Fruit fly (Drosophila melanogaster) whole organism, embryonic: ENCODE data around the gene sage.

Source experiments
- Adf1 ChIP-seq: fragments of 200-800 bp; sonication (Bioruptor generic); IDR thresholded peaks from 2 replicates; pipeline ENCODE4 v1.3.6; 2022; ENCODE audit warnings: missing biosample characterization, missing genetic modification characterization
- Atf3 ChIP-seq: fragments of 200-800 bp; sonication (Bioruptor generic); optimal IDR thresholded peaks from 3 replicates; lab custom pipeline; 2016; ENCODE audit warnings: missing biosample characterization, missing genetic modification characterization
- Awh ChIP-seq: fragments of 200-800 bp; sonication (Bioruptor generic); IDR thresholded peaks from 2 replicates; pipeline ENCODE4, ENCODE4 v1.3.6; 2022; ENCODE audit warnings: missing biosample characterization, missing genetic modification characterization
- C15 ChIP-seq: fragments of 200-800 bp; sonication (Bioruptor generic); IDR thresholded peaks from 3 replicates; pipeline ENCODE4 v1.3.6; 2022; ENCODE audit warnings: missing biosample characterization, missing genetic modification characterization
- CG15073 ChIP-seq: fragments of 200-800 bp; sonication (Bioruptor generic); optimal IDR thresholded peaks from 2 replicates; lab custom pipeline; 2016; ENCODE audit warnings: missing biosample characterization, missing genetic modification characterization
- CG15479 ChIP-seq: fragments of 200-800 bp; sonication (Bioruptor generic); optimal IDR thresholded peaks from 3 replicates; lab custom pipeline; 2019; ENCODE audit warnings: missing biosample characterization, mild to moderate bottlenecking, missing genetic modification characterization, moderate library complexity
- CG16813 ChIP-seq: fragments of 200-800 bp; sonication (Bioruptor generic); IDR thresholded peaks from 3 replicates; pipeline ENCODE4 v1.3.6; 2022; ENCODE audit warnings: missing biosample characterization, missing genetic modification characterization; ENCODE audit not compliant: partially characterized antibody
- CG18619 ChIP-seq: fragments of 200-800 bp; sonication (Bioruptor generic); optimal IDR thresholded peaks from 3 replicates; lab custom pipeline; 2017; ENCODE audit warnings: missing biosample characterization, mild to moderate bottlenecking, missing genetic modification characterization
- CG18764 ChIP-seq: fragments of 200-800 bp; sonication (Bioruptor generic); optimal IDR thresholded peaks from 3 replicates; lab custom pipeline; 2016; ENCODE audit warnings: missing biosample characterization, missing genetic modification characterization
- CG31224 ChIP-seq: fragments of 200-800 bp; sonication (Bioruptor generic); IDR thresholded peaks from 2 replicates; pipeline ENCODE4 v1.3.6; 2022; ENCODE audit warnings: missing biosample characterization, missing genetic modification characterization
- CG6765 ChIP-seq: fragments of 200-800 bp; sonication (Bioruptor generic); optimal IDR thresholded peaks from 3 replicates; lab custom pipeline; 2017; ENCODE audit warnings: missing biosample characterization, mild to moderate bottlenecking, missing genetic modification characterization
- CG6791 ChIP-seq: fragments of 200-800 bp; sonication (Bioruptor generic); IDR thresholded peaks from 3 replicates; pipeline ENCODE4 v1.3.6; 2022; ENCODE audit warnings: missing biosample characterization, missing genetic modification characterization; ENCODE audit not compliant: partially characterized antibody
- CG7372 ChIP-seq: fragments of 200-800 bp; sonication (Bioruptor generic); IDR thresholded peaks from 2 replicates; pipeline ENCODE4 v1.3.6; 2022; ENCODE audit warnings: missing biosample characterization, missing genetic modification characterization
- CG9215 ChIP-seq: fragments of 200-800 bp; sonication (Bioruptor generic); IDR thresholded peaks from 2 replicates; pipeline ENCODE4 v1.3.6; 2022; ENCODE audit warnings: missing biosample characterization, missing genetic modification characterization
- CG9817 ChIP-seq: fragments of 200-800 bp; sonication (Bioruptor generic); optimal IDR thresholded peaks from 2 replicates; lab custom pipeline; 2018; ENCODE audit warnings: missing biosample characterization, mild to moderate bottlenecking, missing genetic modification characterization, moderate library complexity
- Dad ChIP-seq: fragments of 200-800 bp; sonication (Bioruptor generic); optimal IDR thresholded peaks from 3 replicates; lab custom pipeline; 2016; ENCODE audit warnings: missing biosample characterization, missing genetic modification characterization
- Deaf1 ChIP-seq: fragments of 200-800 bp; optimal IDR thresholded peaks from 3 replicates; lab custom pipeline; 2019; ENCODE audit warnings: missing biosample characterization, mild to moderate bottlenecking, missing genetic modification characterization, moderate library complexity
- Eip74EF ChIP-seq, 2 experiments: fragments of 200-800 bp in 1 of 2; fragments of >200 bp in 1 of 2; sonication (Bioruptor generic) in 1 of 2; optimal IDR thresholded peaks; 2 replicates each; lab custom pipeline; 2017 to 2019; ENCODE audit warnings: missing biosample characterization in 2 of 2, missing genetic modification characterization in 2 of 2, mild to moderate bottlenecking in 1 of 2, moderate library complexity in 1 of 2
- Ets65A ChIP-seq: fragments of 200-800 bp; sonication (Bioruptor generic); peaks from one replicate; lab custom pipeline; 2016; ENCODE audit warnings: missing biosample characterization, missing genetic modification characterization
- Fer2 ChIP-seq: fragments of 200-800 bp; sonication (Bioruptor generic); optimal IDR thresholded peaks from 2 replicates; lab custom pipeline; 2018; ENCODE audit warnings: missing biosample characterization, mild to moderate bottlenecking, missing genetic modification characterization, moderate library complexity
- HHEX ChIP-seq: fragments of 200-800 bp; sonication (Bioruptor generic); optimal IDR thresholded peaks from 3 replicates; lab custom pipeline; 2017; ENCODE audit warnings: missing biosample characterization, mild to moderate bottlenecking, missing genetic modification characterization, missing genetic modification reagents
- Lhr ChIP-seq: fragments of 200-800 bp; sonication (Bioruptor generic); optimal IDR thresholded peaks from 3 replicates; lab custom pipeline; 2017; ENCODE audit warnings: mild to moderate bottlenecking, missing biosample characterization, missing genetic modification reagents, missing genetic modification characterization
- Mrtf ChIP-seq: fragments of 200-800 bp; sonication (Bioruptor generic); IDR thresholded peaks from 3 replicates; pipeline ENCODE4 v1.3.6; 2022; ENCODE audit warnings: missing biosample characterization, missing genetic modification characterization
- Myb ChIP-seq: fragments of 200-800 bp; sonication (Bioruptor generic); optimal IDR thresholded peaks from 2 replicates; lab custom pipeline; 2016; ENCODE audit warnings: missing biosample characterization, missing genetic modification characterization
- Nf-YB ChIP-seq: fragments of 200-800 bp; sonication (Bioruptor generic); optimal IDR thresholded peaks from 3 replicates; lab custom pipeline; 2019; ENCODE audit warnings: missing biosample characterization, mild to moderate bottlenecking, missing genetic modification characterization, moderate library complexity
- Rx ChIP-seq: fragments of 200-800 bp; sonication (Bioruptor generic); IDR thresholded peaks from 2 replicates; pipeline ENCODE4 v1.3.6; 2022; ENCODE audit warnings: missing biosample characterization, missing genetic modification characterization
- Usf ChIP-seq: fragments of 200-800 bp; sonication (Bioruptor generic); optimal IDR thresholded peaks from 2 replicates; lab custom pipeline; 2017; ENCODE audit warnings: missing genotype, missing biosample characterization, missing genetic modification characterization
- Vsx1 ChIP-seq: fragments of 200-800 bp; sonication (Bioruptor generic); optimal IDR thresholded peaks from 2 replicates; lab custom pipeline; 2017; ENCODE audit warnings: missing biosample characterization, mild to moderate bottlenecking, missing genetic modification characterization, missing genetic modification reagents
- bbx ChIP-seq: fragments of 200-800 bp; sonication (Bioruptor generic); IDR thresholded peaks from 2 replicates; pipeline ENCODE4 v1.3.6; 2022; ENCODE audit warnings: missing biosample characterization, missing genetic modification characterization; ENCODE audit not compliant: partially characterized antibody
- bowl ChIP-seq: fragments of 200-800 bp; sonication (Bioruptor generic); IDR thresholded peaks from 2 replicates; pipeline ENCODE4 v1.3.6; 2022; ENCODE audit warnings: missing biosample characterization, missing genetic modification characterization
- bsh ChIP-seq, 2 experiments: fragments of 200-800 bp; sonication (Bioruptor generic); optimal IDR thresholded peaks; 2 replicates each; lab custom pipeline; 2017 to 2018; ENCODE audit warnings: mild to moderate bottlenecking in 2 of 2, missing biosample characterization in 2 of 2, missing genetic modification characterization in 2 of 2, moderate library complexity in 1 of 2
- btn ChIP-seq: fragments of 200-800 bp; sonication (Bioruptor generic); optimal IDR thresholded peaks from 2 replicates; lab custom pipeline; 2016; ENCODE audit warnings: missing biosample characterization, missing genetic modification characterization
- cad ChIP-seq: fragments of >200 bp; optimal IDR thresholded peaks from 2 replicates; lab custom pipeline; 2017; ENCODE audit warnings: missing biosample characterization, missing genetic modification characterization
- croc ChIP-seq: fragments of 200-800 bp; sonication (Bioruptor generic); conservative IDR thresholded peaks from 3 replicates; pipeline ENCODE4 v1.3.6; 2022; ENCODE audit warnings: missing biosample characterization, missing genetic modification characterization
- dm ChIP-seq: fragments of 200-800 bp; sonication (Bioruptor generic); optimal IDR thresholded peaks from 3 replicates; lab custom pipeline; 2016; ENCODE audit warnings: missing biosample characterization, missing genetic modification characterization
- dpn ChIP-seq, 2 experiments: fragments of 200-800 bp; sonication (Bioruptor generic); optimal IDR thresholded peaks; 3 replicates each; lab custom pipeline; 2016; ENCODE audit warnings: missing biosample characterization in 2 of 2, missing genetic modification characterization in 2 of 2
- fd64A ChIP-seq: fragments of 200-800 bp; sonication (Bioruptor generic); optimal IDR thresholded peaks from 3 replicates; lab custom pipeline; 2018; ENCODE audit warnings: missing biosample characterization, mild to moderate bottlenecking, missing genetic modification characterization
- ftz-f1 ChIP-seq: fragments of 200-800 bp; sonication (Bioruptor generic); optimal IDR thresholded peaks from 2 replicates; lab custom pipeline; 2016; ENCODE audit warnings: missing biosample characterization, missing genetic modification characterization
- hth ChIP-seq: fragments of >200 bp; optimal IDR thresholded peaks from 2 replicates; lab custom pipeline; 2017; ENCODE audit warnings: inconsistent platforms
- kni ChIP-seq: fragments of 200-800 bp; sonication (Bioruptor generic); optimal IDR thresholded peaks from 3 replicates; lab custom pipeline; 2017; ENCODE audit warnings: mild to moderate bottlenecking, missing biosample characterization, missing genetic modification reagents, missing genetic modification characterization
- lmd ChIP-seq: fragments of 200-800 bp; sonication (Bioruptor generic); IDR thresholded peaks from 2 replicates; pipeline ENCODE4 v1.3.6; 2022; ENCODE audit warnings: missing biosample characterization, missing genetic modification characterization
- maf-S ChIP-seq: fragments of 200-800 bp; sonication (Bioruptor generic); optimal IDR thresholded peaks from 2 replicates; lab custom pipeline; 2016; ENCODE audit warnings: missing biosample characterization, missing genetic modification characterization
- nom ChIP-seq: fragments of 200-800 bp; sonication (Bioruptor generic); optimal IDR thresholded peaks from 2 replicates; lab custom pipeline; 2017; ENCODE audit warnings: missing biosample characterization, missing genetic modification characterization, mild to moderate bottlenecking, moderate library complexity, missing genetic modification reagents
- run ChIP-seq: fragments of 200-800 bp; sonication (Bioruptor generic); optimal IDR thresholded peaks from 3 replicates; lab custom pipeline; 2018; ENCODE audit warnings: missing biosample characterization, mild to moderate bottlenecking, missing genetic modification characterization
- scrt ChIP-seq: fragments of 200-800 bp; sonication (Bioruptor generic); optimal IDR thresholded peaks from 2 replicates; lab custom pipeline; 2018; ENCODE audit warnings: missing biosample characterization, mild to moderate bottlenecking, missing genetic modification characterization, moderate library complexity
- seq ChIP-seq: fragments of 200-800 bp; sonication (Bioruptor generic); IDR thresholded peaks from 2 replicates; pipeline ENCODE4 v1.3.6; 2022; ENCODE audit warnings: missing biosample characterization, missing genetic modification characterization
- slbo ChIP-seq: fragments of 200-800 bp; sonication (Bioruptor generic); IDR thresholded peaks from 2 replicates; pipeline ENCODE4 v1.3.6; 2022; ENCODE audit warnings: missing biosample characterization, missing genetic modification characterization
- trem ChIP-seq: fragments of 200-800 bp; optimal IDR thresholded peaks from 3 replicates; lab custom pipeline; 2019; ENCODE audit warnings: missing biosample characterization, mild to moderate bottlenecking, missing genetic modification characterization, moderate library complexity
- vfl ChIP-seq: fragments of 200-800 bp; sonication (Bioruptor generic); optimal IDR thresholded peaks from 2 replicates; lab custom pipeline; 2016; ENCODE audit warnings: missing biosample characterization, missing genetic modification characterization
- vvl ChIP-seq: fragments of 200-800 bp; sonication (Bioruptor generic); IDR thresholded peaks from 2 replicates; pipeline ENCODE4 v1.3.6; 2022; ENCODE audit warnings: missing biosample characterization, missing genetic modification characterization
- zf30C ChIP-seq: fragments of 200-800 bp; sonication (Bioruptor generic); optimal IDR thresholded peaks from 3 replicates; lab custom pipeline; 2018; ENCODE audit warnings: missing biosample characterization, mild to moderate bottlenecking, missing genetic modification characterization

Gene sage

DNA sequence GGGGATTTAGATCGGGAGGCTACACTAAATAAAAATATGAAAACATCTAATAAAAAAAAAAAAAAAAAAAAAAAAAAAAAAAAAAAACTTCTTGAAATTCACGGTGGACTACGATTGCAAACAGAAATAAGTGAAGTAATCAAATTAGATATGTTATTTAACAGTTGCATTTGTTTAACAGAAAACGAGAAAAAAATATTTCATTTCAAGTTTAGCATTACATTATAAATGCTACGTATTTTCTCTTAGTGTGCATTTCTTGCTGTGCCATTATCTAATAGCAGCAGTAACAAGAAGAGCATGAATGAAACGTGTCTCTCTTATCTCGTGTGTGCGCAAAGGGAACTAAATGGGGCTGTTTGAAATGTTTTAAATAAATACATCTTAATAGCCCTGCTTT, 39.1 kb downstream of the sage start (continued):
- TF ChIP-seq Adf1 (GFP tag; lab: Robert Waterston, UW) (0 out of 2 replicates have a peak, but pooled peaks have one; percentile 14), Rx (GFP tag; lab: Robert Waterston, UW) (no peak; the same call in 1 of the 2 replicates), cad (GFP tag; lab: Kevin White, UChicago) (no peak), vvl (GFP tag; lab: Robert Waterston, UW) (peak; percentile 84), Usf (GFP tag; lab: Kevin White, UChicago) (no peak), fd64A (GFP tag; lab: Kevin White, UChicago) (no peak), CG16813 (GFP tag; lab: Robert Waterston, UW) (no peak), trem (tag; lab: Kevin White, UChicago) (peak; percentile 61), CG18764 (GFP tag; lab: Kevin White, UChicago) (peak; percentile 51), hth (lab: Kevin White, UChicago) (no peak), ftz-f1 (GFP tag; lab: Kevin White, UChicago) (no peak), bowl (GFP tag; lab: Robert Waterston, UW) (no peak), CG31224 (peak; percentile 57; the same call in 1 of the 2 replicates), CG18619 (peak; percentile 43), maf-S (GFP tag; lab: Kevin White, UChicago) (peak; percentile 27), CG7372 (GFP tag; lab: Robert Waterston, UW) (peak; percentile 7; the same call in 1 of the 2 replicates), Dad (no peak), dm (GFP tag; lab: Kevin White, UChicago) (peak; percentile 11), Vsx1 (GFP tag; lab: Kevin White, UChicago) (peak; percentile 16), slbo (GFP tag; lab: Robert Waterston, UW) (peak; percentile 77), CG6791 (GFP tag; lab: Robert Waterston, UW) (no peak), C15 (GFP tag; lab: Robert Waterston, UW) (no peak), seq (GFP tag; lab: Robert Waterston, UW) (peak; percentile 42; the same call in 1 of the 2 replicates), Mrtf (0 out of 3 replicates have a peak, but pooled peaks have one; percentile 29), Myb (GFP tag; lab: Kevin White, UChicago) (no peak), Fer2 (tag; lab: Kevin White, UChicago) (no peak), Lhr (no peak), Nf-YB (peak; percentile 46), Ets65A (GFP tag; lab: Kevin White, UChicago) (peak; percentile 91), CG15479 (GFP tag; lab: Kevin White, UChicago) (no peak), btn (GFP tag; lab: Kevin White, UChicago) (peak; percentile 21), dpn (GFP tag; optimal IDR thresholded peaks at IDR 0.05; lab: Kevin White, UChicago) (peak; percentile 41 to 64), CG9817 (tag; lab: Kevin White, UChicago) (peak; percentile 42), vfl (GFP tag; lab: Kevin White, UChicago) (no peak), Eip74EF (GFP tag; optimal IDR thresholded peaks at IDR 0.05; lab: Kevin White, UChicago) (no peak), bsh (GFP tag; optimal IDR thresholded peaks at IDR 0.05; lab: Kevin White, UChicago) (peak in 1 of 2 experiments; percentile 82), CG15073 (GFP tag; lab: Kevin White, UChicago) (no peak), kni (no peak), Deaf1 (peak; percentile 61), run (peak; percentile 23), HHEX (GFP tag; lab: Kevin White, UChicago) (peak; percentile 52), Atf3 (peak; percentile 25), lmd (GFP tag; lab: Robert Waterston, UW) (peak; percentile 75), croc (GFP tag; lab: Robert Waterston, UW) (peak; percentile 50; the same call in 2 of the 3 replicates), nom (no peak), Awh (GFP tag; lab: Robert Waterston, UW) (peak; percentile 58; the same call in 1 of the 2 replicates), scrt (GFP tag; lab: Kevin White, UChicago) (peak; percentile 38), CG6765 (GFP tag; lab: Kevin White, UChicago) (peak; percentile 4), CG9215 (GFP tag; lab: Robert Waterston, UW) (no peak), zf30C (GFP tag; lab: Kevin White, UChicago) (peak; percentile 53), bbx (GFP tag; lab: Robert Waterston, UW) (no peak)
